Worm (Caenorhabditis elegans) whole organism, L1 larva: ENCODE results near the gene F54G2.1.

Experiments used
- ama-1 ChIP-seq: fragments of 150-350 bp; optimal IDR thresholded peaks from 2 replicates; lab custom pipeline; 2014
- ceh-88 ChIP-seq: fragments of 200-800 bp; sonication (Bioruptor generic); IDR thresholded peaks from 2 replicates; pipeline ENCODE4 v1.3.6; 2022; ENCODE audit warnings: missing genetic modification characterization, missing compliant biosample characterization
- dpl-1 ChIP-seq, 3 experiments: fragments of 150-350 bp in 2 of 3; sonication (generic microtip) in 1 of 3; optimal IDR thresholded peaks; 2 replicates each; lab custom pipeline; 2014 to 2017; ENCODE audit warnings: missing biosample characterization in 3 of 3, missing genetic modification characterization in 3 of 3, missing genetic modification reagents in 3 of 3
- fkh-10 ChIP-seq: sonication (generic microtip); optimal IDR thresholded peaks from 2 replicates; lab custom pipeline; 2017; ENCODE audit warnings: missing biosample characterization, missing genetic modification reagents, missing genetic modification characterization
- fos-1 ChIP-seq: fragments of 150-350 bp; optimal IDR thresholded peaks from 2 replicates; lab custom pipeline; 2014; ENCODE audit warnings: missing biosample characterization, missing genetic modification characterization
- lin-15B ChIP-seq: fragments of 150-350 bp; sonication (generic microtip); optimal IDR thresholded peaks from 3 replicates; lab custom pipeline; 2014; ENCODE audit warnings: missing biosample characterization, missing genetic modification characterization
- lin-39 ChIP-seq: fragments of 150-350 bp; optimal IDR thresholded peaks from 2 replicates; lab custom pipeline; 2014; ENCODE audit warnings: missing biosample characterization, missing genetic modification reagents, missing genetic modification characterization
- nhr-12 ChIP-seq: sonication (generic microtip); optimal IDR thresholded peaks from 2 replicates; lab custom pipeline; 2017; ENCODE audit warnings: missing biosample characterization, missing genetic modification characterization
- nhr-76 ChIP-seq: sonication (generic microtip); optimal IDR thresholded peaks from 2 replicates; lab custom pipeline; 2017; ENCODE audit warnings: missing biosample characterization, missing genetic modification characterization
- nhr-77 ChIP-seq: fragments of 150-350 bp; optimal IDR thresholded peaks from 2 replicates; lab custom pipeline; 2014; ENCODE audit warnings: missing biosample characterization, missing genetic modification characterization
- rnt-1 ChIP-seq: sonication (generic microtip); optimal IDR thresholded peaks from 2 replicates; lab custom pipeline; 2016; ENCODE audit warnings: mild to moderate bottlenecking, missing genetic modification characterization, moderate library complexity, missing compliant biosample characterization
- xbp-1 ChIP-seq: sonication (generic microtip); optimal IDR thresholded peaks from 2 replicates; lab custom pipeline; 2016; ENCODE audit warnings: missing genetic modification characterization, missing compliant biosample characterization
- zag-1 ChIP-seq: fragments of 150-350 bp; optimal IDR thresholded peaks from 2 replicates; lab custom pipeline; 2014; ENCODE audit warnings: missing biosample characterization, missing genetic modification characterization
- ztf-11 ChIP-seq, 2 experiments: sonication (generic microtip); optimal IDR thresholded peaks; 2 replicates each; lab custom pipeline; 2016 to 2017; ENCODE audit warnings: missing genetic modification characterization in 2 of 2, missing biosample characterization in 1 of 2, missing compliant biosample characterization in 1 of 2

ce11 chrX:2591586-2592000, 72.6 kb downstream of the F54G2.1 start:
- TF ChIP-seq nhr-76 (tag; lab: Kevin White, UChicago) (no peak), xbp-1 (tag; lab: Kevin White, UChicago) (peak; percentile 49), lin-39 (tag; lab: Kevin White, UChicago) (no peak), nhr-77 (tag; lab: Kevin White, UChicago) (peak; percentile 81), fkh-10 (GFP tag; lab: Kevin White, UChicago) (no peak), lin-15B (tag; lab: Kevin White, UChicago) (no peak), nhr-12 (no peak), ama-1 (lab: Kevin White, UChicago) (no peak), ztf-11 (tag; optimal IDR thresholded peaks at IDR 0.05; lab: Kevin White, UChicago) (no peak), dpl-1 (GFP tag; optimal IDR thresholded peaks at IDR 0.05; lab: Kevin White, UChicago) (peak; percentile 30 to 42 (median 38)), rnt-1 (tag; lab: Kevin White, UChicago) (peak; percentile 70), fos-1 (tag; lab: Kevin White, UChicago) (no peak), ceh-88 (GFP tag; lab: Robert Waterston, UW) (no peak), zag-1 (tag; lab: Kevin White, UChicago) (no peak)
